Fruit fly (Drosophila melanogaster) whole organism, embryonic: Measurements from ENCODE around the gene CG42445.

Experiments
- BEAF-32 ChIP-seq: fragments of 200-800 bp; sonication (Bioruptor generic); optimal IDR thresholded peaks from 3 replicates; lab custom pipeline; 2017; ENCODE audit warnings: missing biosample characterization, missing genetic modification characterization, mild to moderate bottlenecking, moderate library complexity, missing genetic modification reagents
- Bdp1 ChIP-seq: fragments of 200-800 bp; sonication (Bioruptor generic); optimal IDR thresholded peaks from 3 replicates; lab custom pipeline; 2016; ENCODE audit warnings: missing biosample characterization, missing genetic modification characterization
- Blimp-1 ChIP-seq: fragments of 200-800 bp; sonication (Bioruptor generic); optimal IDR thresholded peaks from 3 replicates; lab custom pipeline; 2018; ENCODE audit warnings: missing biosample characterization, missing genetic modification characterization, mild to moderate bottlenecking, moderate library complexity, missing genetic modification reagents
- BtbVII ChIP-seq: fragments of 200-800 bp; sonication (Bioruptor generic); optimal IDR thresholded peaks from 3 replicates; lab custom pipeline; 2017; ENCODE audit warnings: missing biosample characterization, mild to moderate bottlenecking, missing genetic modification characterization
- Bteb2 ChIP-seq: fragments of 200-800 bp; sonication (Bioruptor generic); optimal IDR thresholded peaks from 2 replicates; lab custom pipeline; 2016; ENCODE audit warnings: missing biosample characterization, missing genetic modification characterization
- CG1024 ChIP-seq: fragments of 200-800 bp; sonication (Bioruptor generic); IDR thresholded peaks from 2 replicates; pipeline ENCODE4 v1.3.6; 2022; ENCODE audit warnings: missing biosample characterization, missing genetic modification characterization
- CG12071 ChIP-seq: fragments of 200-800 bp; sonication (Bioruptor generic); optimal IDR thresholded peaks from 3 replicates; lab custom pipeline; 2018; ENCODE audit warnings: missing biosample characterization, mild to moderate bottlenecking, missing genetic modification characterization
- CG12155 ChIP-seq: fragments of 200-800 bp; sonication (Bioruptor generic); optimal IDR thresholded peaks from 3 replicates; lab custom pipeline; 2016; ENCODE audit warnings: missing biosample characterization, missing genetic modification characterization
- CG12391 ChIP-seq: fragments of 200-800 bp; sonication (Bioruptor generic); optimal IDR thresholded peaks from 3 replicates; lab custom pipeline; 2018; ENCODE audit warnings: missing biosample characterization, mild to moderate bottlenecking, missing genetic modification characterization, moderate library complexity
- CG14014 ChIP-seq: fragments of 200-800 bp; sonication (Bioruptor generic); IDR thresholded peaks from 2 replicates; pipeline ENCODE4 v1.3.6; 2022; ENCODE audit warnings: missing biosample characterization, missing genetic modification characterization
- CG14710 ChIP-seq: fragments of 200-800 bp; sonication (Bioruptor generic); optimal IDR thresholded peaks from 3 replicates; lab custom pipeline; 2019; ENCODE audit warnings: missing biosample characterization, mild to moderate bottlenecking, missing genetic modification characterization, moderate library complexity
- CG2116 ChIP-seq: fragments of 200-800 bp; sonication (Bioruptor generic); optimal IDR thresholded peaks from 3 replicates; lab custom pipeline; 2018; ENCODE audit warnings: missing biosample characterization, mild to moderate bottlenecking, missing genetic modification characterization
- CG3847 ChIP-seq: fragments of 200-800 bp; sonication (Bioruptor generic); IDR thresholded peaks from 2 replicates; pipeline ENCODE4 v1.3.6; 2022; ENCODE audit warnings: missing biosample characterization, missing genetic modification characterization
- CG42726 ChIP-seq: fragments of 200-800 bp; sonication (Bioruptor generic); IDR thresholded peaks from 2 replicates; pipeline ENCODE4 v1.3.6; 2022; ENCODE audit warnings: missing biosample characterization, missing genetic modification characterization; ENCODE audit not compliant: partially characterized antibody
- CG4282 ChIP-seq: fragments of 200-800 bp; sonication (Bioruptor generic); optimal IDR thresholded peaks from 2 replicates; lab custom pipeline; 2016; ENCODE audit warnings: missing biosample characterization, missing genetic modification characterization
- CG43689 ChIP-seq: fragments of 200-800 bp; sonication (Bioruptor generic); IDR thresholded peaks from 2 replicates; pipeline ENCODE4 v1.3.6; 2022; ENCODE audit warnings: missing biosample characterization, missing genetic modification characterization
- CG6654 ChIP-seq: fragments of 200-800 bp; sonication (Bioruptor generic); optimal IDR thresholded peaks from 2 replicates; lab custom pipeline; 2017; ENCODE audit warnings: missing biosample characterization, mild to moderate bottlenecking, missing genetic modification characterization
- CG8281 ChIP-seq: fragments of 200-800 bp; sonication (Bioruptor generic); optimal IDR thresholded peaks from 2 replicates; lab custom pipeline; 2018; ENCODE audit warnings: missing biosample characterization, mild to moderate bottlenecking, missing genetic modification characterization, moderate library complexity
- CG8388 ChIP-seq: fragments of 200-800 bp; sonication (Bioruptor generic); optimal IDR thresholded peaks from 2 replicates; lab custom pipeline; 2019; ENCODE audit warnings: missing biosample characterization, mild to moderate bottlenecking, missing genetic modification characterization, moderate library complexity
- CkIIα-i1 ChIP-seq: fragments of 200-800 bp; sonication (Bioruptor generic); IDR thresholded peaks from 2 replicates; pipeline ENCODE4 v1.3.6; 2022; ENCODE audit warnings: missing biosample characterization, missing genetic modification characterization
- Dll ChIP-seq: fragments of 200-800 bp; sonication (Bioruptor generic); IDR thresholded peaks from 4 replicates; pipeline ENCODE4 v1.3.6; 2022; ENCODE audit warnings: missing biosample characterization, missing genetic modification characterization; ENCODE audit not compliant: partially characterized antibody
- Doc3 ChIP-seq: fragments of 200-800 bp; sonication (Bioruptor generic); IDR thresholded peaks from 3 replicates; pipeline ENCODE4 v1.3.6; 2022; ENCODE audit warnings: missing biosample characterization, missing genetic modification characterization; ENCODE audit not compliant: partially characterized antibody
- Hand ChIP-seq: fragments of 200-800 bp; sonication (Bioruptor generic); optimal IDR thresholded peaks from 2 replicates; lab custom pipeline; 2017; ENCODE audit warnings: mild to moderate bottlenecking, missing biosample characterization, missing genetic modification reagents, missing genetic modification characterization
- Hey ChIP-seq: fragments of 200-800 bp; sonication (Bioruptor generic); optimal IDR thresholded peaks from 3 replicates; lab custom pipeline; 2018; ENCODE audit warnings: missing biosample characterization, mild to moderate bottlenecking, missing genetic modification characterization
- Hr39 ChIP-seq: fragments of >200 bp; optimal IDR thresholded peaks from 2 replicates; lab custom pipeline; 2017
- MTF-1 ChIP-seq: fragments of 200-800 bp; sonication (Bioruptor generic); optimal IDR thresholded peaks from 2 replicates; lab custom pipeline; 2018; ENCODE audit warnings: missing biosample characterization, mild to moderate bottlenecking, missing genetic modification characterization, borderline replicate concordance
- Neu2 ChIP-seq: fragments of 200-800 bp; sonication (Bioruptor generic); optimal IDR thresholded peaks from 3 replicates; lab custom pipeline; 2016; ENCODE audit warnings: missing biosample characterization, missing genetic modification characterization, borderline replicate concordance
- Spps ChIP-seq: fragments of 200-800 bp; sonication (Bioruptor generic); optimal IDR thresholded peaks from 2 replicates; lab custom pipeline; 2018; ENCODE audit warnings: missing biosample characterization, mild to moderate bottlenecking, missing genetic modification characterization
- ato ChIP-seq: fragments of 200-800 bp; sonication (Bioruptor generic); IDR thresholded peaks from 2 replicates; pipeline ENCODE4 v1.3.6; 2022; ENCODE audit warnings: missing biosample characterization, missing genetic modification characterization; ENCODE audit not compliant: partially characterized antibody
- bigmax ChIP-seq: fragments of 200-800 bp; sonication (Bioruptor generic); optimal IDR thresholded peaks from 2 replicates; lab custom pipeline; 2018; ENCODE audit warnings: missing biosample characterization, mild to moderate bottlenecking, missing genetic modification characterization
- cato ChIP-seq: fragments of 200-800 bp; sonication (Bioruptor generic); optimal IDR thresholded peaks from 2 replicates; lab custom pipeline; 2016; ENCODE audit warnings: missing biosample characterization, missing genetic modification characterization, borderline replicate concordance
- caup ChIP-seq: fragments of 200-800 bp; sonication (Bioruptor generic); optimal IDR thresholded peaks from 3 replicates; lab custom pipeline; 2017; ENCODE audit warnings: missing biosample characterization, mild to moderate bottlenecking, missing genetic modification characterization, moderate library complexity; ENCODE audit not compliant: severe bottlenecking
- ems ChIP-seq: fragments of 200-800 bp; sonication (Bioruptor generic); optimal IDR thresholded peaks from 3 replicates; lab custom pipeline; 2016; ENCODE audit warnings: missing biosample characterization, missing genetic modification characterization
- gcm ChIP-seq: fragments of 200-800 bp; sonication (Bioruptor generic); optimal IDR thresholded peaks from 2 replicates; lab custom pipeline; 2019; ENCODE audit warnings: missing biosample characterization, mild to moderate bottlenecking, missing genetic modification characterization, moderate library complexity
- hth ChIP-seq: fragments of >200 bp; optimal IDR thresholded peaks from 2 replicates; lab custom pipeline; 2017; ENCODE audit warnings: inconsistent platforms
- insv ChIP-seq, 2 experiments: fragments of 200-800 bp; sonication (Bioruptor generic); optimal IDR thresholded peaks; 3 replicates each; lab custom pipeline; 2016 to 2018; ENCODE audit warnings: missing biosample characterization in 2 of 2, missing genetic modification characterization in 2 of 2
- inv ChIP-seq: fragments of 200-800 bp; sonication (Bioruptor generic); IDR thresholded peaks from 2 replicates; pipeline ENCODE4 v1.3.6; 2022; ENCODE audit warnings: missing biosample characterization, missing genetic modification characterization; ENCODE audit not compliant: partially characterized antibody
- klu ChIP-seq: fragments of 200-800 bp; sonication (Bioruptor generic); IDR thresholded peaks from 2 replicates; pipeline ENCODE4 v1.3.6; 2022; ENCODE audit warnings: missing biosample characterization, missing genetic modification characterization
- lab ChIP-seq: fragments of 200-800 bp; sonication (Bioruptor generic); optimal IDR thresholded peaks from 3 replicates; lab custom pipeline; 2017; ENCODE audit warnings: missing biosample characterization, missing genetic modification characterization, mild to moderate bottlenecking, moderate library complexity, missing genetic modification reagents
- otp ChIP-seq: fragments of 200-800 bp; sonication (Bioruptor generic); IDR thresholded peaks from 3 replicates; pipeline ENCODE4, ENCODE4 v1.3.6; 2022; ENCODE audit warnings: missing biosample characterization, missing genetic modification characterization
- pan ChIP-seq, 4 experiments: fragments of >200 bp in 3 of 4; fragments of 200-800 bp in 1 of 4; sonication (Bioruptor generic) in 1 of 4; optimal IDR thresholded peaks in 3 of 4; IDR thresholded peaks in 1 of 4; 2 replicates each; pipeline versions ENCODE4 v1.3.6 to Lab custom; 2017 to 2022; ENCODE audit warnings: missing biosample characterization in 2 of 4, missing genetic modification characterization in 2 of 4, mixed read lengths in 1 of 4
- pb ChIP-seq: fragments of 200-800 bp; sonication (Bioruptor generic); optimal IDR thresholded peaks from 3 replicates; lab custom pipeline; 2016; ENCODE audit warnings: missing biosample characterization, missing genetic modification characterization
- pnt ChIP-seq: fragments of 200-800 bp; sonication (Bioruptor generic); optimal IDR thresholded peaks from 3 replicates; lab custom pipeline; 2016; ENCODE audit warnings: missing biosample characterization, missing genetic modification characterization
- ranshi ChIP-seq: fragments of 200-800 bp; sonication (Bioruptor generic); IDR thresholded peaks from 2 replicates; pipeline ENCODE4 v1.3.6; 2022; ENCODE audit warnings: missing biosample characterization, missing genetic modification characterization
- sug ChIP-seq: fragments of 200-800 bp; optimal IDR thresholded peaks from 2 replicates; lab custom pipeline; 2019; ENCODE audit warnings: missing biosample characterization, mild to moderate bottlenecking, missing genetic modification characterization, moderate library complexity
- tin ChIP-seq: fragments of 200-800 bp; sonication (Bioruptor generic); optimal IDR thresholded peaks from 3 replicates; lab custom pipeline; 2016; ENCODE audit warnings: missing biosample characterization, missing genetic modification characterization
- wdn ChIP-seq: fragments of 200-800 bp; sonication (Bioruptor generic); IDR thresholded peaks from 2 replicates; pipeline ENCODE4 v1.3.6; 2022; ENCODE audit warnings: missing biosample characterization, missing genetic modification characterization
- z ChIP-seq: fragments of 200-800 bp; sonication (Bioruptor generic); IDR thresholded peaks from 3 replicates; pipeline ENCODE4 v1.3.6; 2022; ENCODE audit warnings: missing biosample characterization, missing genetic modification characterization

CG42445 gene

DNA sequence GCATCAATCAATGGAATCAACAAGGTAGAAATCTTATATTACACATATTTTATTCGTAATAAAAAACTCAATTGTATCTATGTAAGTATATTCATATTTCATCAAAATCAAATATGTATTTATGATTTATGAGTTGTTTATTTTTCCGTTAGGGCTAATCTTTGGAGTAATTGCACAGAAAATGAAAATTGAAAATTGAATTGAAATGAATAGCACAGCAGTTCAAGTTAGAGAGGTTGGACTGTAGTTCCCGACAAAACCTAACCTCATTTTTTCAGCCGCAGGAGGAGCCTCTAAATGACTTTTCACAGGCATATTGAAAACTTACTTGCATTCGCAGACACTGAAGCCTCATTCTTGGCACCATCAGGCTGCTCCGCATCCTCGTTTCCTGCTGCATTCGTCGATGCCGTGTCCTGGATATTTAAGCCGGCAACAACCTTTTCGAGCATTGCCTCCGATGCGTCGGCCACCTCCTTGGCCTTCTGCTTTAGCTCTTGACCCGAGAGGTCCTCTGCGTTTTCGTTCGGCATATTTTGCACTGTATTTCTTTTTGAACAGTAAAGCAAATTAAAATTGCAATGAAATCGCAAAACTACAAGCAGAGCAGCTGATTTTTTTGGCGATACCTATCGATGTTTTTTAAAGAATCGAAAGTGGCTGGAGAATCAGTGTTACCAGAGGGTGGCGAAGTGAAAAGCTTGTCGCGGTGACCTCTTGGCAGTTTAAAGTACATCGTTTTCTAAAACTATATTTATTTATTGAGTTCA lies 19.3 kb upstream of the CG42445 start, which contains the start of gene Nmt (continued):
- TF ChIP-seq bigmax (GFP tag; lab: Kevin White, UChicago), result peak; percentile 96
- peak; percentile 11 for TF ChIP-seq CG2116 (GFP tag; lab: Kevin White, UChicago)
- TF ChIP-seq Hey (tag; lab: Kevin White, UChicago), result no peak
- TF ChIP-seq CG12155 (GFP tag; lab: Kevin White, UChicago), result peak; percentile 1
- TF ChIP-seq Bdp1 (GFP tag; lab: Kevin White, UChicago), result no peak
- TF ChIP-seq ato (GFP tag; lab: Robert Waterston, UW), result peak; percentile 70
- no peak for TF ChIP-seq CG8281 (tag; lab: Kevin White, UChicago)
- TF ChIP-seq CG12071 (GFP tag; lab: Kevin White, UChicago), result no peak
- no peak for TF ChIP-seq caup (GFP tag; lab: Kevin White, UChicago)
- no peak for TF ChIP-seq Neu2
- no peak for TF ChIP-seq insv (GFP tag; optimal IDR thresholded peaks at IDR 0.05; lab: Kevin White, UChicago)
- no peak for TF ChIP-seq ems (GFP tag; lab: Kevin White, UChicago)
- TF ChIP-seq Dll (GFP tag; lab: Robert Waterston, UW), result peak; percentile 82
- TF ChIP-seq pan (optimal IDR thresholded peaks at IDR 0.05; lab: Kevin White, UChicago), result no peak
- no peak for TF ChIP-seq pan (GFP tag; optimal IDR thresholded peaks at IDR 0.05 in 1 of 2, IDR thresholded peaks at IDR 0.05 in 1 of 2)
- no peak for TF ChIP-seq CG8388 (GFP tag; lab: Kevin White, UChicago)
- no peak for TF ChIP-seq Hand (GFP tag; lab: Kevin White, UChicago)
- no peak for TF ChIP-seq CG4282 (GFP tag; lab: Kevin White, UChicago)
- no peak for TF ChIP-seq Hr39 (lab: Kevin White, UChicago)
- TF ChIP-seq pb (GFP tag; lab: Kevin White, UChicago), result no peak
- TF ChIP-seq wdn (GFP tag; lab: Robert Waterston, UW), result no peak
- peak; percentile 35; the same call in 1 of the 2 replicates for TF ChIP-seq CG42726 (GFP tag; lab: Robert Waterston, UW)
- TF ChIP-seq Spps (tag; lab: Kevin White, UChicago), result no peak
- TF ChIP-seq Blimp-1, result peak; percentile 16
- no peak for TF ChIP-seq z
- no peak for TF ChIP-seq Bteb2
- no peak for TF ChIP-seq gcm
- no peak for TF ChIP-seq otp (GFP tag; lab: Robert Waterston, UW)
- peak; percentile 25 for TF ChIP-seq CG3847 (GFP tag; lab: Robert Waterston, UW)
- no peak for TF ChIP-seq sug
- TF ChIP-seq hth (lab: Kevin White, UChicago), result no peak
- TF ChIP-seq CG14710 (tag; lab: Kevin White, UChicago), result no peak
- 0 out of 2 replicates have a peak, but pooled peaks have one; percentile 36 for TF ChIP-seq CG43689 (GFP tag; lab: Robert Waterston, UW)
- no peak for TF ChIP-seq BtbVII (GFP tag; lab: Kevin White, UChicago)
- peak; percentile 67 for TF ChIP-seq Doc3 (GFP tag; lab: Robert Waterston, UW)
- TF ChIP-seq pnt (GFP tag; lab: Kevin White, UChicago), result no peak
- TF ChIP-seq BEAF-32, result peak; percentile 84
- TF ChIP-seq lab (GFP tag; lab: Kevin White, UChicago), result no peak
- TF ChIP-seq klu (GFP tag; lab: Robert Waterston, UW), result no peak
- TF ChIP-seq ranshi (GFP tag; lab: Robert Waterston, UW), result peak; percentile 14; the same call in 1 of the 2 replicates
- no peak for TF ChIP-seq MTF-1 (GFP tag; lab: Kevin White, UChicago)
- TF ChIP-seq inv (GFP tag; lab: Robert Waterston, UW), result peak; percentile 66
- peak; percentile 56; the same call in 1 of the 2 replicates for TF ChIP-seq CG14014
- TF ChIP-seq tin, result no peak
- TF ChIP-seq CG12391, result peak; percentile 22
- TF ChIP-seq CG6654 (GFP tag; lab: Kevin White, UChicago), result no peak
- TF ChIP-seq cato (GFP tag; lab: Kevin White, UChicago), result no peak
- no peak for TF ChIP-seq CG1024 (GFP tag; lab: Robert Waterston, UW)
- no peak for TF ChIP-seq CkIIα-i1 (GFP tag; lab: Robert Waterston, UW)
